Worm (Caenorhabditis elegans): ENCODE results near the gene irld-48.

DNA sequence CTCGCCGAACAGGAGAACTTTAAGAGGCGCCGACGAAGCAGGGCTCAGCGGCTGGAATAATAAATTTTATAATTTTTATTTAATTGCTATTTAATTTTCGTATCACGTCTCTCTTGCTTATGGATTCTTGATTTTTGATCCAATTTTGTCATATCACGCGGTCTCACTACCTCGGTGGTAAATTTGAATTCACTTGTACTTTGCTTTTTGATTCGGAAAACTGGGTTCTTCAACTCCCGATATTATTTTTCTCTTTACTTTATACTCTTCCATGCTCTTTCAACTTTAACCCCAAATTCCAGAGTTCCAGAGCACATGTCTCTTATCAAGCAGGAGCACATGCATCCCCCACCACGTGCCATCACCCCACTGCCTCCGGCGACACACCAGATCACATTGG lies 47.8 kb downstream of the irld-48 start, which contains the start of gene lido-11:
- TF ChIP-seq ceh-83 (GFP tag; optimal IDR thresholded peaks at IDR 0.05) (no peak), lsy-2 (tag; optimal IDR thresholded peaks at IDR 0.05) (no peak), elt-3 (tag; optimal IDR thresholded peaks at IDR 0.05) (no peak), unc-62 (GFP tag; optimal IDR thresholded peaks at IDR 0.05) (no peak), lin-13 (tag; optimal IDR thresholded peaks at IDR 0.05) (no peak), ces-1 (GFP tag; optimal IDR thresholded peaks at IDR 0.05) (no peak), nhr-76 (tag; optimal IDR thresholded peaks at IDR 0.05) (no peak), ceh-39 (tag; optimal IDR thresholded peaks at IDR 0.05) (no peak), elt-1 (tag; optimal IDR thresholded peaks at IDR 0.05; ENCODE audit: borderline replicate concordance, insufficient read depth) (no peak), snpc-4 (tag; optimal IDR thresholded peaks at IDR 0.05) (no peak), unc-120 (tag; optimal IDR thresholded peaks at IDR 0.05; ENCODE audit: poor library complexity, severe bottlenecking) (no peak)

All from whole organism, mixed stage, embryonic.